Worm (Caenorhabditis elegans): ENCODE results near the gene hsd-3.

hsd-3 gene

ce11 chrX:5033868-5034267 lies 24.8 kb downstream of the hsd-3 start, which contains the start of gene ZC449.4:
ZC449.4 (minus strand) TSS chrX:5033968.
- TF ChIP-seq dmd-4 (tag; optimal IDR thresholded peaks at IDR 0.05), result no peak
- no peak for TF ChIP-seq mdl-1 (tag; optimal IDR thresholded peaks at IDR 0.05)
- no peak for TF ChIP-seq elt-1 (tag; optimal IDR thresholded peaks at IDR 0.05)
- no peak for TF ChIP-seq ceh-16 (tag; optimal IDR thresholded peaks at IDR 0.05)
- no peak for TF ChIP-seq elt-3 (tag; optimal IDR thresholded peaks at IDR 0.05)
- TF ChIP-seq unc-39 (tag; optimal IDR thresholded peaks at IDR 0.05), result no peak
- TF ChIP-seq C34F6.9 (tag; optimal IDR thresholded peaks at IDR 0.05), result no peak
- TF ChIP-seq F13H6.1 (tag; optimal IDR thresholded peaks at IDR 0.05), result no peak
- no peak for TF ChIP-seq sma-9 (GFP tag; optimal IDR thresholded peaks at IDR 0.05)
- no peak for TF ChIP-seq sma-9 (tag; optimal IDR thresholded peaks at IDR 0.05)
- TF ChIP-seq skn-1 (tag; optimal IDR thresholded peaks at IDR 0.05), result no peak
- TF ChIP-seq ZK546.5 (tag; optimal IDR thresholded peaks at IDR 0.05), result no peak
- no peak for TF ChIP-seq unc-55 (GFP tag; optimal IDR thresholded peaks at IDR 0.05)
- TF ChIP-seq nhr-129 (tag; optimal IDR thresholded peaks at IDR 0.05), result no peak
- no peak for TF ChIP-seq nhr-10 (tag; optimal IDR thresholded peaks at IDR 0.05)
- no peak for TF ChIP-seq snpc-4 (tag; optimal IDR thresholded peaks at IDR 0.05)

ce11 chrX:5037673-5038072 lies 28.6 kb downstream of the hsd-3 start, which contains the start of gene ZC449.5:
ZC449.5 (minus strand) TSS chrX:5037773.
- TF ChIP-seq alr-1 (tag; optimal IDR thresholded peaks at IDR 0.05) (no peak), unc-55 (GFP tag; optimal IDR thresholded peaks at IDR 0.05) (no peak)

- TF ChIP-seq mdl-1 (tag; optimal IDR thresholded peaks at IDR 0.05), result no peak
- TF ChIP-seq fos-1 (tag; optimal IDR thresholded peaks at IDR 0.05), result no peak
- TF ChIP-seq egl-27 (tag; optimal IDR thresholded peaks at IDR 0.05), result no peak
- TF ChIP-seq lin-13 (GFP tag; optimal IDR thresholded peaks at IDR 0.05), result no peak
- TF ChIP-seq skn-1 (tag; optimal IDR thresholded peaks at IDR 0.05), result no peak
- no peak for TF ChIP-seq F13H6.1 (tag; optimal IDR thresholded peaks at IDR 0.05)
- no peak for TF ChIP-seq ztf-4 (tag; optimal IDR thresholded peaks at IDR 0.05)
- no peak for TF ChIP-seq ceh-82 (tag; optimal IDR thresholded peaks at IDR 0.05)
- TF ChIP-seq ztf-11 (tag; optimal IDR thresholded peaks at IDR 0.05), result no peak
- TF ChIP-seq mbf-1 (tag; optimal IDR thresholded peaks at IDR 0.05), result no peak
- no peak for TF ChIP-seq mab-5 (tag; optimal IDR thresholded peaks at IDR 0.05)
- TF ChIP-seq ceh-16 (tag; optimal IDR thresholded peaks at IDR 0.05), result no peak
- no peak for TF ChIP-seq R02D3.7 (tag; optimal IDR thresholded peaks at IDR 0.05)
Measured at ce11 chrX:5038812-5039211, 29.7 kb downstream of the hsd-3 start.

ce11 chrX:5040038-5040437 lies 30.9 kb downstream of the hsd-3 start:
- TF ChIP-seq egl-27 (tag; optimal IDR thresholded peaks at IDR 0.05), result no peak
- TF ChIP-seq aly-2 (tag; optimal IDR thresholded peaks at IDR 0.05), result no peak
- no peak for TF ChIP-seq mdl-1 (tag; optimal IDR thresholded peaks at IDR 0.05)
- no peak for TF ChIP-seq lin-11 (tag; optimal IDR thresholded peaks at IDR 0.05)
- TF ChIP-seq nhr-129 (tag; optimal IDR thresholded peaks at IDR 0.05), result no peak
- TF ChIP-seq mab-5 (tag; optimal IDR thresholded peaks at IDR 0.05), result no peak
- TF ChIP-seq nhr-21 (tag; optimal IDR thresholded peaks at IDR 0.05), result no peak
- TF ChIP-seq nhr-237 (tag; optimal IDR thresholded peaks at IDR 0.05), result no peak
- TF ChIP-seq unc-62 (GFP tag; optimal IDR thresholded peaks at IDR 0.05), result no peak
- no peak for TF ChIP-seq nhr-77 (tag; optimal IDR thresholded peaks at IDR 0.05)
- no peak for TF ChIP-seq blmp-1 (tag; optimal IDR thresholded peaks at IDR 0.05; ENCODE audit: insufficient read depth)
- no peak for TF ChIP-seq lin-39 (tag; optimal IDR thresholded peaks at IDR 0.05)
- no peak for TF ChIP-seq gmeb-1 (tag; optimal IDR thresholded peaks at IDR 0.05)
- TF ChIP-seq nhr-10 (tag; optimal IDR thresholded peaks at IDR 0.05), result no peak
- TF ChIP-seq skn-1 (tag; optimal IDR thresholded peaks at IDR 0.05), result no peak
- no peak for TF ChIP-seq nhr-12 (tag; optimal IDR thresholded peaks at IDR 0.05)
- TF ChIP-seq snpc-4 (tag; optimal IDR thresholded peaks at IDR 0.05), result no peak
- TF ChIP-seq unc-55 (GFP tag; optimal IDR thresholded peaks at IDR 0.05), result no peak
- no peak for TF ChIP-seq ztf-1 (GFP tag; conservative IDR thresholded peaks at IDR 0.05)
- no peak for TF ChIP-seq elt-1 (tag; optimal IDR thresholded peaks at IDR 0.05)

- TF ChIP-seq nhr-10 (tag; optimal IDR thresholded peaks at IDR 0.05) (no peak), egl-27 (tag; optimal IDR thresholded peaks at IDR 0.05) (no peak), mdl-1 (tag; optimal IDR thresholded peaks at IDR 0.05) (no peak), unc-62 (GFP tag; optimal IDR thresholded peaks at IDR 0.05) (no peak)
Measured at ce11 chrX:5043887-5044286, 34.8 kb downstream of the hsd-3 start, which contains the start of gene Y64H9A.2. Y64H9A.2 (plus strand) TSS chrX:5043976.

All from whole organism, L2 larva.